Fruit fly (Drosophila melanogaster) S2 (cell line): ENCODE results near the gene Sr-CIII.

ENCODE experiments used
- CG8478 ChIP-seq: fragments of >200 bp; optimal IDR thresholded peaks from 2 replicates; lab custom pipeline; 2018
- CTCF ChIP-seq, 2 experiments: fragments of >200 bp; optimal IDR thresholded peaks; 2 replicates each; lab custom pipeline; 2018

DNA sequence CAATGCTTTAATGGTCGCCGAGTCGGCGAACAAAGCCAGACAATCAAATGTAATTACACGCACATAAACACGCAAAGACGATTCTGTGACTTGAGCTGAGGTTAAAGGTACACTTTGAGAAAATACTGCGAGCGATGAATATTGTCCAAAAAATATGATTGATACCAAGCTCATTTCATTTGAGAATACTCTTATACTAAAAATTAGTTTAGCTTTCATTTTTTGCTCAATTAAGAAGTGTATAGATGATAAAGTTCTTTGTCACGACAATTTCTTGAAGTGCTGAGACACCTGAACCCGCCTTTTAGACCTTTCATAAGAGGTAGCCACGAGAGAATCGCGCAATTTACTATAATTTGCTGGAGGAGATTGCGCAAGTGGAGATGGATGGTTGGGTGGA lies 23.6 kb upstream of the Sr-CIII start:
- TF ChIP-seq CG8478, result no peak
- no peak for TF ChIP-seq CTCF (optimal IDR thresholded peaks at IDR 0.05; lab: Kevin White, UChicago)
